Fruit fly (Drosophila melanogaster) S2 (cell line): ENCODE results near the gene Ptp10D.
A peak's percentile ranks its signal among the peaks of the same experiment; 100 is the strongest.

Source experiments
- CG8478 ChIP-seq: fragments of >200 bp; optimal IDR thresholded peaks from 2 replicates; lab custom pipeline; 2018
- CTCF ChIP-seq, 2 experiments: fragments of >200 bp; optimal IDR thresholded peaks; 2 replicates each; lab custom pipeline; 2018

Ptp10D gene

dm6 chrX:11615652-11616495 is 5.9 kb upstream of the Ptp10D start, which contains the start of the genes RPA3 and Met:
RPA3 (minus strand) TSS chrX:11615840.
Met (plus strand) TSS chrX:11616124.
- TF ChIP-seq CTCF (optimal IDR thresholded peaks at IDR 0.05; lab: Kevin White, UChicago): no peak
- no peak for TF ChIP-seq CG8478 (lab: Kevin White, UChicago)

- TF ChIP-seq CG8478 (lab: Kevin White, UChicago) (no peak), CTCF (optimal IDR thresholded peaks at IDR 0.05; lab: Kevin White, UChicago) (no peak)
Observed at dm6 chrX:11616496-11616952, 5.3 kb upstream of the Ptp10D start.

- TF ChIP-seq CTCF (optimal IDR thresholded peaks at IDR 0.05; lab: Kevin White, UChicago): no peak
- TF ChIP-seq CG8478 (lab: Kevin White, UChicago): no peak
Observed at dm6 chrX:11619617-11620016, 2.2 kb upstream of the Ptp10D start.

dm6 chrX:11620527-11620926 is 1.3 kb upstream of the Ptp10D start:
- no peak for TF ChIP-seq CTCF (optimal IDR thresholded peaks at IDR 0.05; lab: Kevin White, UChicago)
- TF ChIP-seq CG8478 (lab: Kevin White, UChicago): no peak

DNA sequence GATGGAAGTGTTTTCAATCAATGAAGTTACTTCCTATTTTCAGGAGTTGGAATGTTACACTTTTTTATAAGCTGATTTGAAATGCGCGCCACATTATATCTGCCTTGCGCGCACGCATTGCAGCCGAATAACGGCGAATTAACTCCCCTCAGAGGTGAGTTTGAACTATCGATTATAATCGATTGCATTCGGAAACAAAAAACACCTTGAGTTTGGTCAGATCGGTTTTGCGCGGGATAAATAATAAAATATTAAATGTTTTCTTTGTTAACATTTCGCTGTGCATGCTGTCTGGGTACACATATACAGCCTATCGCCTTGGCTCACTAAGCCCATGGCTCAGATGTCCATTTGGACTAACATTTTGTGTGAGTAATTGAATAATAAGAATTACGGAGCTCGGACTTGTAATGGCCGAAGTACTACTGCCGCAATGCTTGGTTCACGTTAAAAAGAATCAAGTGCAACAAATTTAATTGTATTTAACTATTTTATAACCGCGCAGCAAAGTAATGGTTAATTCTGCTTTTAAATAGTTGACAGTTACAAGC is 425 bp upstream of the Ptp10D start:
- TF ChIP-seq CG8478 (lab: Kevin White, UChicago): no peak
- TF ChIP-seq CTCF (optimal IDR thresholded peaks at IDR 0.05; lab: Kevin White, UChicago): no peak

- TF ChIP-seq CG8478 (lab: Kevin White, UChicago): no peak
- TF ChIP-seq CTCF (optimal IDR thresholded peaks at IDR 0.05; lab: Kevin White, UChicago): no peak
Observed at dm6 chrX:11622649-11623425, 1.0 kb downstream of the Ptp10D start.

dm6 chrX:11628986-11629571 is 7.3 kb downstream of the Ptp10D start:
- TF ChIP-seq CG8478 (lab: Kevin White, UChicago) (no peak), CTCF (optimal IDR thresholded peaks at IDR 0.05; lab: Kevin White, UChicago) (no peak)

- TF ChIP-seq CTCF (optimal IDR thresholded peaks at IDR 0.05; lab: Kevin White, UChicago) (no peak), CG8478 (lab: Kevin White, UChicago) (no peak)
Observed at dm6 chrX:11631704-11632103, 9.9 kb downstream of the Ptp10D start.

DNA sequence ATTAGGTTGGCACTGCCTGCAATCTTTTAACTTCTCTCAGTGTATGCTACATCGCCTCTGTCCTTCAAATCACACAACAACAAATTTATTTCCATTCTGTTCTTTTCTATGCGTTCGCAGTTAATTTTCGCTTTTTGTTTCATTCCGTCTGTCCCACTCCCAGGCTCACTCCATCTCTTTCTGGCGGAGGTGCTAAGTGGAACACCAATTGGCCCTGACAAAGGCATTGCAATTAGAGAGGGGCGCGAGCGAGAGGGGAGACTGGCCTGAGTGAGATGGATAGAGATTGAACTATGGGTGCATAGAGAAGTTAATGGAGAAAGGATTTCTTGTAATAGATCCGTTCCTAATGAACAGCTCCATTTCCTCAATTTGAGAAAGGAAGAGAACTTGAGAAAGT is 18.7 kb downstream of the Ptp10D start:
- no peak for TF ChIP-seq CTCF (optimal IDR thresholded peaks at IDR 0.05; lab: Kevin White, UChicago)
- TF ChIP-seq CG8478 (lab: Kevin White, UChicago): no peak

DNA sequence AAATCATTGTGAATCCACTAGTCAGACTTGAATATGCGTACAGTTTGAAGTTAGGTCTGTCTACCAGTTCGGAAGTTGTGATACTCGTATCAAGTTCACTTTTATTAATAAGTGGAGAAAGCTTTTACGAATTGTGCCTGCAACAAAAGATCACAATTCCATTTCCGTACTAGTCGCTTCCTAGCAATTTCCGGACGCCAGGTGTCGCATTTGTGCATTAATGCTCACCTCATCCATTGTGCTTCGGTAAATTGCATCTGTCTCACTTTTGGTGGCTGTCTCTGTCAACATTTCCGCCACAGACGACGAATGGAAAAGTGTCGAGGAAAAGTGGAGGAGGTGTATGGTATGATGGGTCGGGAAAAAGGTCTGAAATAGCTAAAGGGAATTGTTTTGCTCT is 21.4 kb downstream of the Ptp10D start:
- TF ChIP-seq CTCF (optimal IDR thresholded peaks at IDR 0.05; lab: Kevin White, UChicago) (peak; percentile 63 to 71), CG8478 (lab: Kevin White, UChicago) (no peak)

dm6 chrX:11644530-11645080 is 22.8 kb downstream of the Ptp10D start:
- no peak for TF ChIP-seq CTCF (optimal IDR thresholded peaks at IDR 0.05; lab: Kevin White, UChicago)
- no peak for TF ChIP-seq CG8478 (lab: Kevin White, UChicago)

DNA sequence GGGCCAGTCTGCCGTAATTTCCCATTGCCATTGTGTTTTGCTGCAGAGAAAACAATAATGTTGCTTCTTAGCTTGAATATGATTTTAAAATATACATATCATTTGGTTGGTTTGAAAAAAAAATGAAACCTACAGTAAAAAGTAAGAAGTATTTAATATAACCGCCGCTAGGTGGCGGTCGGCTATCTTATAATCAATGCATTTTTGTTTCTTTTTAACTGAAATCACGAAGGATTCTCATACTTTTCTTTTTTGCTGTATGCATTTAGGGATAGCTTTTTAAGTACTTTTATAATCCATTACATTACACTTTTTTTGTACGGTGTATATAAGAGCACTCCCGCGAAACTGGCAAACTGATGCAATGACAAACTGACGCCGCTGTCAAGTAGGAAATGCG is 29.6 kb downstream of the Ptp10D start:
- TF ChIP-seq CTCF (optimal IDR thresholded peaks at IDR 0.05; lab: Kevin White, UChicago) (peak in 1 of 2 experiments; percentile 35), CG8478 (lab: Kevin White, UChicago) (no peak)

DNA sequence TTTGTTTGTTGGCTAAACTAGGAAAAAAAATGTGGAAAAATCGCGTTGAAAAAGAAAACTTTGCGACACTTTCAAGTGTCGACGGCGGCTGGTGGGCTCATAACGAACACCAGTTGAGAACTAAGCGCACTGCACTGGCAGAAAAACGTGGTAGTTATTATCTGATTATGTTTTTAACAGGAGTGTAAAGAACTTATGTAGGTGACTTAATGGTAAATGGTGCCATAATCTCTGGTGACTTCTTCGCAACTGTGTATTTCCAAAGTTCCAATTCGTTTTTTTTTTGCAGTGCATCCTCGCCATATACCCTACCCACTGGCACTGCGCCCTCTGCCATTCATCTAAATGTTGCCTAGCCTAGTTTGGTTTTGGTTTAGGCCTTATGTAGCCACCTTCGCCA is 31.2 kb downstream of the Ptp10D start:
- TF ChIP-seq CTCF (optimal IDR thresholded peaks at IDR 0.05; lab: Kevin White, UChicago) (no peak), CG8478 (lab: Kevin White, UChicago) (no peak)

DNA sequence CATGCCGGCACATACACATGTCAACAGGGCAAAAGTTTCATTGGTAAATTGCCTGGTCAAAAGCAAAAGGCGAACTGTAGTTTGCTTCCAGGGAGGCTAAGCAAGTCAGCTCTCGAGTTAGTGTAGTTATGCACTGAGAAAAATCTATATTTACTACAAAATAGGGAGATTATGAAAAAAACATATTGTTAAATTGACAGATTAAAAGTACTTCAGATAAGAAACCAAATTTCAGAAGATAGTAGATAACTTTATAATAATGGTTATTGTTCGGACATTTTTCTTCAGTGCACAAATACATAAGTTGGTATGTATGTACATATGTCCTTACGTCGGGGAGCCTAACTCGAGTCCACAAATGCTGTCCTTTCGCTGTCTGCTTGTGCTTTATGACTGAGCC is 35.3 kb downstream of the Ptp10D start:
- TF ChIP-seq CTCF (optimal IDR thresholded peaks at IDR 0.05; lab: Kevin White, UChicago): no peak
- no peak for TF ChIP-seq CG8478 (lab: Kevin White, UChicago)
